Worm (Caenorhabditis elegans) whole organism, young adult: ENCODE measurements around the gene Y7A5A.1.

ENCODE experiments used
- B0035.1 ChIP-seq: sonication (generic microtip); optimal IDR thresholded peaks from 2 replicates; lab custom pipeline; 2016; ENCODE audit warnings: missing genetic modification characterization, mild to moderate bottlenecking, missing compliant biosample characterization, missing genotype, missing genetic modification reagents
- B0261.1 ChIP-seq: sonication (generic microtip); optimal IDR thresholded peaks from 2 replicates; lab custom pipeline; 2016; ENCODE audit warnings: mild to moderate bottlenecking, missing genetic modification characterization, moderate library complexity, missing compliant biosample characterization
- B0336.3 ChIP-seq: fragments of 200-800 bp; sonication (Bioruptor generic); IDR thresholded peaks from 2 replicates; pipeline ENCODE4 v1.3.6; 2022; ENCODE audit warnings: missing genetic modification characterization, missing compliant biosample characterization
- F10E7.11 ChIP-seq: sonication (generic microtip); optimal IDR thresholded peaks from 2 replicates; lab custom pipeline; 2017; ENCODE audit warnings: mild to moderate bottlenecking, missing genetic modification characterization, moderate library complexity, missing compliant biosample characterization
- F39B2.1 ChIP-seq: fragments of 200-800 bp; sonication (Bioruptor generic); IDR thresholded peaks from 2 replicates; pipeline ENCODE4 v1.3.6; 2022; ENCODE audit warnings: missing genetic modification reagents, missing genetic modification characterization, missing compliant biosample characterization
- F52B5.7 ChIP-seq: sonication (generic microtip); optimal IDR thresholded peaks from 2 replicates; lab custom pipeline; 2016; ENCODE audit warnings: mild to moderate bottlenecking, missing genetic modification characterization, missing compliant biosample characterization
- F57A8.1 ChIP-seq: fragments of 200-800 bp; sonication (Bioruptor generic); optimal IDR thresholded peaks from 2 replicates; lab custom pipeline; 2018; ENCODE audit warnings: mild to moderate bottlenecking, missing genetic modification characterization, moderate library complexity, missing compliant biosample characterization
- F57C9.4 ChIP-seq: sonication (generic microtip); optimal IDR thresholded peaks from 2 replicates; lab custom pipeline; 2017; ENCODE audit warnings: mild to moderate bottlenecking, missing genetic modification characterization, missing compliant biosample characterization
- T07F8.4 ChIP-seq: sonication (generic microtip); optimal IDR thresholded peaks from 2 replicates; lab custom pipeline; 2016; ENCODE audit warnings: mild to moderate bottlenecking, missing genetic modification characterization, moderate library complexity, missing compliant biosample characterization
- Y53F4B.3 ChIP-seq: fragments of 200-800 bp; sonication (Bioruptor generic); IDR thresholded peaks from 2 replicates; pipeline ENCODE4 v1.3.6; 2022; ENCODE audit warnings: missing genetic modification reagents, missing genetic modification characterization, missing compliant biosample characterization
- Y79H2A.3 ChIP-seq: fragments of 200-800 bp; sonication (Bioruptor generic); conservative IDR thresholded peaks from 2 replicates; pipeline ENCODE4 v1.3.6; 2022; ENCODE audit warnings: missing genetic modification reagents, missing genetic modification characterization, missing compliant biosample characterization
- Y95B8A.8 ChIP-seq: fragments of 200-800 bp; sonication (Bioruptor generic); IDR thresholded peaks from 2 replicates; pipeline ENCODE4 v1.3.6; 2022; ENCODE audit warnings: missing genetic modification reagents, missing genetic modification characterization, missing compliant biosample characterization
- aptf-3 ChIP-seq: fragments of 200-800 bp; sonication (Bioruptor generic); IDR thresholded peaks from 2 replicates; pipeline ENCODE4 v1.3.6; 2022; ENCODE audit warnings: missing genetic modification characterization, missing compliant biosample characterization
- attf-5 ChIP-seq: fragments of 200-800 bp; sonication (Bioruptor generic); optimal IDR thresholded peaks from 2 replicates; lab custom pipeline; 2018; ENCODE audit warnings: mild to moderate bottlenecking, missing genetic modification characterization, missing compliant biosample characterization
- bed-1 ChIP-seq: fragments of 200-800 bp; sonication (Bioruptor generic); IDR thresholded peaks from 2 replicates; pipeline ENCODE4 v1.3.6; 2022; ENCODE audit warnings: missing genetic modification reagents, missing genetic modification characterization, missing compliant biosample characterization
- bed-2 ChIP-seq: fragments of 200-800 bp; sonication (Bioruptor generic); IDR thresholded peaks from 2 replicates; pipeline ENCODE4 v1.3.6; 2022; ENCODE audit warnings: missing genetic modification reagents, missing genetic modification characterization, missing compliant biosample characterization
- cebp-1 ChIP-seq, 2 experiments: fragments of 200-800 bp in 1 of 2; sonication (Bioruptor generic) in 1 of 2; sonication (generic microtip) in 1 of 2; IDR thresholded peaks in 1 of 2; optimal IDR thresholded peaks in 1 of 2; 2 replicates each; pipeline versions ENCODE4 v1.3.6 to Lab custom; 2017 to 2022; ENCODE audit warnings: missing compliant biosample characterization in 2 of 2, missing genetic modification characterization in 2 of 2, mild to moderate bottlenecking in 1 of 2, missing genetic modification reagents in 1 of 2, moderate library complexity in 1 of 2
- ceh-79 ChIP-seq: sonication (generic microtip); optimal IDR thresholded peaks from 2 replicates; lab custom pipeline; 2017; ENCODE audit warnings: mild to moderate bottlenecking, missing genetic modification characterization, missing compliant biosample characterization
- chd-7 ChIP-seq: sonication (generic microtip); optimal IDR thresholded peaks from 2 replicates; lab custom pipeline; 2016; ENCODE audit warnings: mild to moderate bottlenecking, missing genetic modification characterization, moderate library complexity, missing compliant biosample characterization
- die-1 ChIP-seq: sonication (generic microtip); optimal IDR thresholded peaks from 2 replicates; lab custom pipeline; 2016; ENCODE audit warnings: missing genotype, mild to moderate bottlenecking, missing genetic modification characterization, missing compliant biosample characterization
- dox-1 ChIP-seq: fragments of 200-800 bp; sonication (Bioruptor generic); IDR thresholded peaks from 2 replicates; pipeline ENCODE4 v1.3.6; 2022; ENCODE audit warnings: missing genetic modification reagents, missing genetic modification characterization, missing compliant biosample characterization
- dpl-1 ChIP-seq: fragments of 150-350 bp; optimal IDR thresholded peaks from 2 replicates; lab custom pipeline; 2014; ENCODE audit warnings: missing biosample characterization, missing genetic modification reagents, missing genetic modification characterization
- efl-1 ChIP-seq: fragments of 150-350 bp; optimal IDR thresholded peaks from 2 replicates; lab custom pipeline; 2014; ENCODE audit warnings: missing biosample characterization, missing genetic modification reagents, missing genetic modification characterization
- egl-18 ChIP-seq: fragments of 200-800 bp; sonication (Bioruptor generic); IDR thresholded peaks from 2 replicates; pipeline ENCODE4 v1.3.6; 2022; ENCODE audit warnings: missing genetic modification reagents, missing genetic modification characterization, missing compliant biosample characterization
- egl-44 ChIP-seq: fragments of 200-800 bp; sonication (Bioruptor generic); IDR thresholded peaks from 2 replicates; pipeline ENCODE4 v1.3.6; 2022; ENCODE audit warnings: missing genetic modification reagents, missing genetic modification characterization, missing compliant biosample characterization
- ekl-4 ChIP-seq: fragments of 200-800 bp; sonication (Bioruptor generic); IDR thresholded peaks from 2 replicates; pipeline ENCODE4 v1.3.6; 2022; ENCODE audit warnings: missing genetic modification reagents, missing genetic modification characterization, missing compliant biosample characterization
- him-1 ChIP-seq: sonication (generic microtip); optimal IDR thresholded peaks from 2 replicates; lab custom pipeline; 2016; ENCODE audit warnings: missing genotype, missing genetic modification reagents, missing genetic modification characterization, missing compliant biosample characterization
- hlh-26 ChIP-seq: fragments of 200-800 bp; sonication (Bioruptor generic); conservative IDR thresholded peaks from 2 replicates; pipeline ENCODE4 v1.3.6; 2022; ENCODE audit warnings: missing genetic modification reagents, missing genetic modification characterization, missing compliant biosample characterization
- hsf-1 ChIP-seq: fragments of 200-800 bp; sonication (Bioruptor generic); IDR thresholded peaks from 2 replicates; pipeline ENCODE4 v1.3.6; 2022; ENCODE audit warnings: missing genetic modification reagents, missing genetic modification characterization, missing compliant biosample characterization
- lag-1 ChIP-seq: fragments of 200-800 bp; sonication (Bioruptor generic); IDR thresholded peaks from 2 replicates; pipeline ENCODE4 v1.3.6; 2022; ENCODE audit warnings: missing genetic modification reagents, missing genetic modification characterization, missing compliant biosample characterization
- let-607 ChIP-seq, 2 experiments: fragments of 200-800 bp in 1 of 2; sonication (Bioruptor generic) in 1 of 2; sonication (generic microtip) in 1 of 2; optimal IDR thresholded peaks; 2 replicates each; lab custom pipeline; 2016 to 2018; ENCODE audit warnings: mild to moderate bottlenecking in 2 of 2, missing compliant biosample characterization in 2 of 2, missing genetic modification characterization in 2 of 2, moderate library complexity in 2 of 2, missing genotype in 1 of 2
- lin-40 ChIP-seq: sonication (generic microtip); optimal IDR thresholded peaks from 2 replicates; lab custom pipeline; 2016; ENCODE audit warnings: missing genetic modification characterization, mild to moderate bottlenecking, missing compliant biosample characterization, missing genotype, missing genetic modification reagents
- lsl-1 ChIP-seq: fragments of 200-800 bp; sonication (Bioruptor generic); optimal IDR thresholded peaks from 2 replicates; lab custom pipeline; 2018; ENCODE audit warnings: mild to moderate bottlenecking, missing genetic modification characterization, moderate library complexity, missing compliant biosample characterization
- madf-10 ChIP-seq: sonication (generic microtip); optimal IDR thresholded peaks from 2 replicates; lab custom pipeline; 2016; ENCODE audit warnings: mild to moderate bottlenecking, missing genetic modification characterization, missing compliant biosample characterization
- madf-3 ChIP-seq: fragments of 200-800 bp; sonication (Bioruptor generic); IDR thresholded peaks from 2 replicates; pipeline ENCODE4 v1.3.6; 2022; ENCODE audit warnings: missing genetic modification reagents, missing genetic modification characterization, missing compliant biosample characterization
- madf-6 ChIP-seq: fragments of 200-800 bp; sonication (Bioruptor generic); IDR thresholded peaks from 2 replicates; pipeline ENCODE4 v1.3.6; 2022; ENCODE audit warnings: missing genetic modification reagents, missing genetic modification characterization, missing compliant biosample characterization
- mcd-1 ChIP-seq: fragments of 200-800 bp; sonication (Bioruptor generic); IDR thresholded peaks from 2 replicates; pipeline ENCODE4 v1.3.6; 2022; ENCODE audit warnings: missing genetic modification reagents, missing genetic modification characterization, missing compliant biosample characterization
- mel-28 ChIP-seq: sonication (generic microtip); optimal IDR thresholded peaks from 2 replicates; lab custom pipeline; 2016; ENCODE audit warnings: borderline replicate concordance, mild to moderate bottlenecking, missing genetic modification characterization, missing compliant biosample characterization
- mes-4 ChIP-seq: sonication (generic microtip); optimal IDR thresholded peaks from 2 replicates; lab custom pipeline; 2016; ENCODE audit warnings: missing genotype, missing genetic modification characterization, missing compliant biosample characterization
- mxl-1 ChIP-seq: sonication (generic microtip); optimal IDR thresholded peaks from 2 replicates; lab custom pipeline; 2016; ENCODE audit warnings: missing genetic modification characterization, missing compliant biosample characterization
- nhr-80 ChIP-seq: sonication (generic microtip); optimal IDR thresholded peaks from 2 replicates; lab custom pipeline; 2016; ENCODE audit warnings: missing genetic modification characterization, missing compliant biosample characterization
- repo-1 ChIP-seq: sonication (generic microtip); optimal IDR thresholded peaks from 2 replicates; lab custom pipeline; 2017; ENCODE audit warnings: mild to moderate bottlenecking, missing genetic modification characterization, missing compliant biosample characterization
- snpc-1.1 ChIP-seq: sonication (generic microtip); optimal IDR thresholded peaks from 2 replicates; lab custom pipeline; 2017; ENCODE audit warnings: missing genetic modification characterization, mild to moderate bottlenecking, missing compliant biosample characterization, antibody characterized with exemption, moderate library complexity, missing genotype, missing genetic modification reagents; ENCODE audit not compliant: insufficient read depth
- somi-1 ChIP-seq: fragments of 200-800 bp; sonication (Bioruptor generic); optimal IDR thresholded peaks from 2 replicates; lab custom pipeline; 2018; ENCODE audit warnings: mild to moderate bottlenecking, missing genetic modification characterization, missing compliant biosample characterization
- tlf-1 ChIP-seq: fragments of 200-800 bp; sonication (Bioruptor generic); optimal IDR thresholded peaks from 2 replicates; lab custom pipeline; 2018; ENCODE audit warnings: mild to moderate bottlenecking, missing genetic modification characterization, missing compliant biosample characterization
- unc-62 ChIP-seq: fragments of 150-350 bp; optimal IDR thresholded peaks from 2 replicates; lab custom pipeline; 2014; ENCODE audit warnings: missing biosample characterization, missing genetic modification reagents, missing genetic modification characterization
- zfh-2 ChIP-seq: fragments of 200-800 bp; sonication (Bioruptor generic); conservative IDR thresholded peaks from 2 replicates; pipeline ENCODE4 v1.3.6; 2022; ENCODE audit warnings: missing genetic modification reagents, missing genetic modification characterization, missing compliant biosample characterization
- ztf-25 ChIP-seq: fragments of 200-800 bp; sonication (Bioruptor generic); IDR thresholded peaks from 2 replicates; pipeline ENCODE4 v1.3.6; 2022; ENCODE audit warnings: missing genetic modification reagents, missing genetic modification characterization, missing compliant biosample characterization

Y7A5A.1 gene

ce11 chrX:15741852-15742251 is 29.4 kb downstream of the Y7A5A.1 start (continued):
- TF ChIP-seq repo-1 (tag; lab: Kevin White, UChicago) (no peak), somi-1 (GFP tag; lab: Kevin White, UChicago) (peak; percentile 44), bed-1 (no peak), mel-28 (tag; lab: Kevin White, UChicago) (no peak), B0336.3 (GFP tag; lab: Robert Waterston, UW) (peak; percentile 79), efl-1 (no peak), madf-10 (tag; lab: Kevin White, UChicago) (peak; percentile 77), dox-1 (peak; percentile 93), F39B2.1 (GFP tag; lab: Robert Waterston, UW) (0 out of 2 replicates have a peak, but pooled peaks have one; percentile 29), lsl-1 (peak; percentile 7), dpl-1 (no peak), F57A8.1 (GFP tag; lab: Kevin White, UChicago) (peak; percentile 56), F10E7.11 (tag; lab: Kevin White, UChicago) (peak; percentile 61), cebp-1 (GFP tag; IDR thresholded peaks at IDR 0.05; lab: Robert Waterston, UW) (peak; percentile 46; the same call in 1 of the 2 replicates), cebp-1 (tag; optimal IDR thresholded peaks at IDR 0.05; lab: Kevin White, UChicago) (peak; percentile 81), Y53F4B.3 (GFP tag; lab: Robert Waterston, UW) (peak; percentile 27; the same call in 1 of the 2 replicates), Y79H2A.3 (0 out of 2 replicates have a peak, but pooled peaks have one; percentile 17), snpc-1.1 (peak; percentile 72), let-607 (tag; optimal IDR thresholded peaks at IDR 0.05; lab: Kevin White, UChicago) (peak; percentile 29 to 42), ekl-4 (GFP tag; lab: Robert Waterston, UW) (no peak), tlf-1 (GFP tag; lab: Kevin White, UChicago) (peak; percentile 2), madf-6 (GFP tag; lab: Robert Waterston, UW) (peak; percentile 59), egl-18 (GFP tag; lab: Robert Waterston, UW) (peak; percentile 43; the same call in 1 of the 2 replicates), ztf-25 (GFP tag; lab: Robert Waterston, UW) (peak; percentile 83), F57C9.4 (no peak), mcd-1 (GFP tag; lab: Robert Waterston, UW) (peak; percentile 71), nhr-80 (tag; lab: Kevin White, UChicago) (peak; percentile 34), hsf-1 (GFP tag; lab: Robert Waterston, UW) (no peak), madf-3 (GFP tag; lab: Robert Waterston, UW) (no peak), B0035.1 (tag; lab: Kevin White, UChicago) (peak; percentile 74), die-1 (tag; lab: Kevin White, UChicago) (peak; percentile 82), T07F8.4 (peak; percentile 72), B0261.1 (tag; lab: Kevin White, UChicago) (peak; percentile 98), unc-62 (GFP tag; lab: Kevin White, UChicago) (no peak), attf-5 (GFP tag; lab: Kevin White, UChicago) (peak; percentile 45), lin-40 (tag; lab: Kevin White, UChicago) (peak; percentile 56), mes-4 (tag; lab: Kevin White, UChicago) (peak; percentile 80), zfh-2 (GFP tag; lab: Robert Waterston, UW) (peak; percentile 89), egl-44 (peak; percentile 87), chd-7 (tag; lab: Kevin White, UChicago) (peak; percentile 65), bed-2 (GFP tag; lab: Robert Waterston, UW) (peak; percentile 21; the same call in 1 of the 2 replicates), lag-1 (no peak), ceh-79 (tag; lab: Kevin White, UChicago) (peak; percentile 45), hlh-26 (GFP tag; lab: Robert Waterston, UW) (no peak), F52B5.7 (tag; lab: Kevin White, UChicago) (peak; percentile 78), Y95B8A.8 (GFP tag; lab: Robert Waterston, UW) (no peak), mxl-1 (tag; lab: Kevin White, UChicago) (peak; percentile 64), him-1 (tag; lab: Kevin White, UChicago) (peak; percentile 82), aptf-3 (GFP tag; lab: Robert Waterston, UW) (no peak)
